Fruit fly (Drosophila melanogaster) whole organism, embryonic: ENCODE measurements around the gene CG31515.

Source experiments
- Atf6 ChIP-seq: fragments of 200-800 bp; sonication (Bioruptor generic); IDR thresholded peaks from 2 replicates; pipeline ENCODE4 v1.3.6; 2022; ENCODE audit warnings: missing biosample characterization, missing genetic modification characterization
- Bgb ChIP-seq: fragments of 200-800 bp; sonication (Bioruptor generic); IDR thresholded peaks from 2 replicates; pipeline ENCODE4 v1.3.6; 2022; ENCODE audit warnings: missing biosample characterization, missing genetic modification characterization; ENCODE audit not compliant: partially characterized antibody
- Blimp-1 ChIP-seq: fragments of 200-800 bp; sonication (Bioruptor generic); optimal IDR thresholded peaks from 3 replicates; lab custom pipeline; 2018; ENCODE audit warnings: missing biosample characterization, missing genetic modification characterization, mild to moderate bottlenecking, moderate library complexity, missing genetic modification reagents
- CG11504 ChIP-seq: fragments of 200-800 bp; sonication (Bioruptor generic); optimal IDR thresholded peaks from 3 replicates; lab custom pipeline; 2019; ENCODE audit warnings: missing biosample characterization, mild to moderate bottlenecking, missing genetic modification characterization, moderate library complexity
- CG11723 ChIP-seq: fragments of 200-800 bp; sonication (Bioruptor generic); optimal IDR thresholded peaks from 2 replicates; lab custom pipeline; 2017; ENCODE audit warnings: missing biosample characterization, mild to moderate bottlenecking, missing genetic modification characterization
- CG15514 ChIP-seq: fragments of 200-800 bp; sonication (Bioruptor generic); optimal IDR thresholded peaks from 3 replicates; lab custom pipeline; 2017; ENCODE audit warnings: missing biosample characterization, missing genetic modification characterization, mild to moderate bottlenecking, moderate library complexity, missing genetic modification reagents
- CG2199 ChIP-seq: fragments of 200-800 bp; sonication (Bioruptor generic); IDR thresholded peaks from 3 replicates; pipeline ENCODE4 v1.3.6; 2022; ENCODE audit warnings: missing biosample characterization, missing genetic modification characterization
- CG2712 ChIP-seq: fragments of 200-800 bp; optimal IDR thresholded peaks from 3 replicates; lab custom pipeline; 2019; ENCODE audit warnings: missing biosample characterization, mild to moderate bottlenecking, missing genetic modification characterization, moderate library complexity
- CG31388 ChIP-seq: fragments of 200-800 bp; sonication (Bioruptor generic); optimal IDR thresholded peaks from 2 replicates; lab custom pipeline; 2016; ENCODE audit warnings: missing biosample characterization, missing genetic modification characterization
- CG3163 ChIP-seq: fragments of 200-800 bp; sonication (Bioruptor generic); optimal IDR thresholded peaks from 3 replicates; lab custom pipeline; 2016; ENCODE audit warnings: missing biosample characterization, missing genetic modification characterization
- CG3407 ChIP-seq: fragments of 200-800 bp; sonication (Bioruptor generic); optimal IDR thresholded peaks from 2 replicates; lab custom pipeline; 2018; ENCODE audit warnings: missing biosample characterization, mild to moderate bottlenecking, missing genetic modification characterization
- CG3726 ChIP-seq: fragments of 200-800 bp; sonication (Bioruptor generic); IDR thresholded peaks from 3 replicates; pipeline ENCODE4, ENCODE4 v1.3.6; 2022; ENCODE audit warnings: missing biosample characterization, missing genetic modification characterization
- CG3847 ChIP-seq: fragments of 200-800 bp; sonication (Bioruptor generic); IDR thresholded peaks from 2 replicates; pipeline ENCODE4 v1.3.6; 2022; ENCODE audit warnings: missing biosample characterization, missing genetic modification characterization
- CG43689 ChIP-seq: fragments of 200-800 bp; sonication (Bioruptor generic); IDR thresholded peaks from 2 replicates; pipeline ENCODE4 v1.3.6; 2022; ENCODE audit warnings: missing biosample characterization, missing genetic modification characterization
- CG6272 ChIP-seq: fragments of 200-800 bp; sonication (Bioruptor generic); IDR thresholded peaks from 2 replicates; pipeline ENCODE4 v1.3.6; 2022; ENCODE audit warnings: missing biosample characterization, missing genetic modification characterization
- CG6791 ChIP-seq: fragments of 200-800 bp; sonication (Bioruptor generic); IDR thresholded peaks from 3 replicates; pipeline ENCODE4 v1.3.6; 2022; ENCODE audit warnings: missing biosample characterization, missing genetic modification characterization; ENCODE audit not compliant: partially characterized antibody
- CG8388 ChIP-seq: fragments of 200-800 bp; sonication (Bioruptor generic); optimal IDR thresholded peaks from 2 replicates; lab custom pipeline; 2019; ENCODE audit warnings: missing biosample characterization, mild to moderate bottlenecking, missing genetic modification characterization, moderate library complexity
- CG8944 ChIP-seq: fragments of 200-800 bp; sonication (Bioruptor generic); optimal IDR thresholded peaks from 3 replicates; lab custom pipeline; 2016; ENCODE audit warnings: missing biosample characterization, missing genetic modification characterization
- CkIIα-i1 ChIP-seq: fragments of 200-800 bp; sonication (Bioruptor generic); IDR thresholded peaks from 2 replicates; pipeline ENCODE4 v1.3.6; 2022; ENCODE audit warnings: missing biosample characterization, missing genetic modification characterization
- Dll ChIP-seq: fragments of 200-800 bp; sonication (Bioruptor generic); IDR thresholded peaks from 4 replicates; pipeline ENCODE4 v1.3.6; 2022; ENCODE audit warnings: missing biosample characterization, missing genetic modification characterization; ENCODE audit not compliant: partially characterized antibody
- Drgx ChIP-seq: fragments of 200-800 bp; sonication (Bioruptor generic); IDR thresholded peaks from 2 replicates; pipeline ENCODE4 v1.3.6; 2022; ENCODE audit warnings: missing biosample characterization, missing genetic modification characterization
- Meics ChIP-seq: fragments of 200-800 bp; sonication (Bioruptor generic); optimal IDR thresholded peaks from 2 replicates; lab custom pipeline; 2017; ENCODE audit warnings: missing biosample characterization, mild to moderate bottlenecking, missing genetic modification characterization
- Oaz ChIP-seq: fragments of 200-800 bp; sonication (Bioruptor generic); IDR thresholded peaks from 2 replicates; pipeline ENCODE4 v1.3.6; 2022; ENCODE audit warnings: missing biosample characterization, missing genetic modification characterization
- Sox102F ChIP-seq: fragments of 200-800 bp; sonication (Bioruptor generic); optimal IDR thresholded peaks from 2 replicates; lab custom pipeline; 2018; ENCODE audit warnings: missing biosample characterization, mild to moderate bottlenecking, missing genetic modification characterization, moderate library complexity
- Stat92E ChIP-seq, 3 experiments: fragments of >200 bp in 2 of 3; fragments of 200-800 bp in 1 of 3; sonication (Bioruptor generic) in 1 of 3; optimal IDR thresholded peaks; 2 replicates each; lab custom pipeline; 2017 to 2019; ENCODE audit warnings: missing biosample characterization in 3 of 3, missing genetic modification characterization in 3 of 3, mild to moderate bottlenecking in 1 of 3, moderate library complexity in 1 of 3
- Trl ChIP-seq, 3 experiments: fragments of >200 bp in 2 of 3; fragments of 200-800 bp in 1 of 3; sonication (Bioruptor generic) in 1 of 3; optimal IDR thresholded peaks; 2 replicates in 1 of 3; 3 replicates in 2 of 3; lab custom pipeline; 2016 to 2017; ENCODE audit warnings: missing biosample characterization in 1 of 3, missing genetic modification characterization in 1 of 3
- aop ChIP-seq: fragments of 200-800 bp; sonication (Bioruptor generic); IDR thresholded peaks from 2 replicates; pipeline ENCODE4 v1.3.6; 2022; ENCODE audit warnings: missing biosample characterization, missing genetic modification characterization
- ash1 ChIP-seq: fragments of 200-800 bp; sonication (Bioruptor generic); optimal IDR thresholded peaks from 2 replicates; lab custom pipeline; 2018; ENCODE audit warnings: missing biosample characterization, mild to moderate bottlenecking, missing genetic modification characterization
- bowl ChIP-seq: fragments of 200-800 bp; sonication (Bioruptor generic); IDR thresholded peaks from 2 replicates; pipeline ENCODE4 v1.3.6; 2022; ENCODE audit warnings: missing biosample characterization, missing genetic modification characterization
- bsh ChIP-seq, 2 experiments: fragments of 200-800 bp; sonication (Bioruptor generic); optimal IDR thresholded peaks; 2 replicates each; lab custom pipeline; 2017 to 2018; ENCODE audit warnings: mild to moderate bottlenecking in 2 of 2, missing biosample characterization in 2 of 2, missing genetic modification characterization in 2 of 2, moderate library complexity in 1 of 2
- cato ChIP-seq: fragments of 200-800 bp; sonication (Bioruptor generic); optimal IDR thresholded peaks from 2 replicates; lab custom pipeline; 2016; ENCODE audit warnings: missing biosample characterization, missing genetic modification characterization, borderline replicate concordance
- chif ChIP-seq, 2 experiments: fragments of 200-800 bp; sonication (Bioruptor generic); optimal IDR thresholded peaks; 3 replicates each; lab custom pipeline; 2016; ENCODE audit warnings: missing biosample characterization in 2 of 2, missing genetic modification characterization in 2 of 2
- chinmo ChIP-seq: fragments of 200-800 bp; sonication (Bioruptor generic); IDR thresholded peaks from 4 replicates; pipeline ENCODE4 v1.3.6; 2022; ENCODE audit warnings: missing biosample characterization, missing genetic modification characterization; ENCODE audit not compliant: partially characterized antibody
- chn ChIP-seq: fragments of 200-800 bp; sonication (Bioruptor generic); optimal IDR thresholded peaks from 2 replicates; lab custom pipeline; 2016; ENCODE audit warnings: missing biosample characterization, missing genetic modification characterization
- ewg ChIP-seq: fragments of 200-800 bp; sonication (Bioruptor generic); optimal IDR thresholded peaks from 3 replicates; lab custom pipeline; 2017; ENCODE audit warnings: mild to moderate bottlenecking, missing biosample characterization, missing genetic modification reagents, missing genetic modification characterization
- gcm ChIP-seq: fragments of 200-800 bp; sonication (Bioruptor generic); optimal IDR thresholded peaks from 2 replicates; lab custom pipeline; 2019; ENCODE audit warnings: missing biosample characterization, mild to moderate bottlenecking, missing genetic modification characterization, moderate library complexity
- gsb ChIP-seq: fragments of 200-800 bp; sonication (Bioruptor generic); IDR thresholded peaks from 2 replicates; pipeline ENCODE4 v1.3.6; 2022; ENCODE audit warnings: missing biosample characterization, missing genetic modification characterization
- gt ChIP-seq: fragments of 200-800 bp; sonication (Bioruptor generic); IDR thresholded peaks from 2 replicates; pipeline ENCODE4 v1.3.6; 2022; ENCODE audit warnings: missing biosample characterization, missing genetic modification characterization
- kah ChIP-seq: fragments of 200-800 bp; sonication (Bioruptor generic); optimal IDR thresholded peaks from 2 replicates; lab custom pipeline; 2018; ENCODE audit warnings: missing biosample characterization, mild to moderate bottlenecking, missing genetic modification characterization
- klu ChIP-seq: fragments of 200-800 bp; sonication (Bioruptor generic); IDR thresholded peaks from 2 replicates; pipeline ENCODE4 v1.3.6; 2022; ENCODE audit warnings: missing biosample characterization, missing genetic modification characterization
- knrl ChIP-seq: fragments of 200-800 bp; sonication (Bioruptor generic); IDR thresholded peaks from 3 replicates; pipeline ENCODE4 v1.3.6; 2022; ENCODE audit warnings: missing biosample characterization, missing genetic modification characterization; ENCODE audit not compliant: partially characterized antibody
- lmd ChIP-seq: fragments of 200-800 bp; sonication (Bioruptor generic); IDR thresholded peaks from 2 replicates; pipeline ENCODE4 v1.3.6; 2022; ENCODE audit warnings: missing biosample characterization, missing genetic modification characterization
- nau ChIP-seq: fragments of 200-800 bp; sonication (Bioruptor generic); optimal IDR thresholded peaks from 3 replicates; lab custom pipeline; 2017; ENCODE audit warnings: missing biosample characterization, mild to moderate bottlenecking, missing genetic modification characterization, missing genetic modification reagents
- row ChIP-seq: fragments of 200-800 bp; sonication (Bioruptor generic); IDR thresholded peaks from 3 replicates; pipeline ENCODE4 v1.3.6; 2022; ENCODE audit warnings: missing biosample characterization, missing genetic modification characterization
- seq ChIP-seq: fragments of 200-800 bp; sonication (Bioruptor generic); IDR thresholded peaks from 2 replicates; pipeline ENCODE4 v1.3.6; 2022; ENCODE audit warnings: missing biosample characterization, missing genetic modification characterization
- sisA ChIP-seq: fragments of 200-800 bp; sonication (Bioruptor generic); IDR thresholded peaks from 2 replicates; pipeline ENCODE4 v1.3.6; 2022; ENCODE audit warnings: missing biosample characterization, missing genetic modification characterization
- slbo ChIP-seq: fragments of 200-800 bp; sonication (Bioruptor generic); IDR thresholded peaks from 2 replicates; pipeline ENCODE4 v1.3.6; 2022; ENCODE audit warnings: missing biosample characterization, missing genetic modification characterization

The CG31515 gene

dm6 chr3R:23384591-23385260 lies 4.0 kb downstream of the CG31515 start, which contains the start of gene CG4393 (continued):
- TF ChIP-seq Bgb (GFP tag; lab: Robert Waterston, UW) = 0 out of 2 replicates have a peak, but pooled peaks have one; percentile 16
- no peak for TF ChIP-seq sisA (GFP tag; lab: Robert Waterston, UW)
- no peak for TF ChIP-seq Atf6 (GFP tag; lab: Robert Waterston, UW)
- no peak for TF ChIP-seq CG8944 (GFP tag; lab: Kevin White, UChicago)
- peak in 1 of 2 experiments; percentile 44 for TF ChIP-seq bsh (GFP tag; optimal IDR thresholded peaks at IDR 0.05; lab: Kevin White, UChicago)
- TF ChIP-seq chinmo = 0 out of 4 replicates have a peak, but pooled peaks have one; percentile 44
- no peak for TF ChIP-seq CG6272 (GFP tag; lab: Robert Waterston, UW)
- TF ChIP-seq aop (GFP tag; lab: Robert Waterston, UW) = peak; percentile 2; the same call in 1 of the 2 replicates
- TF ChIP-seq Meics (GFP tag; lab: Kevin White, UChicago) = no peak
- TF ChIP-seq Sox102F (GFP tag; lab: Kevin White, UChicago) = no peak
- no peak for TF ChIP-seq gt (GFP tag; lab: Robert Waterston, UW)
- TF ChIP-seq Stat92E (GFP tag; optimal IDR thresholded peaks at IDR 0.05; lab: Kevin White, UChicago) = no peak
- TF ChIP-seq CG11504 (tag; lab: Kevin White, UChicago) = no peak
- peak; percentile 61 for TF ChIP-seq Blimp-1 (GFP tag; lab: Kevin White, UChicago)
- TF ChIP-seq CG8388 (GFP tag; lab: Kevin White, UChicago) = peak; percentile 94
- TF ChIP-seq gsb (GFP tag; lab: Robert Waterston, UW) = no peak
- TF ChIP-seq Drgx (GFP tag; lab: Robert Waterston, UW) = peak; percentile 59
- peak; percentile 89 for TF ChIP-seq CG15514 (GFP tag; lab: Kevin White, UChicago)
- peak; percentile 86; the same call in 1 of the 3 replicates for TF ChIP-seq CG2199 (GFP tag; lab: Robert Waterston, UW)
- TF ChIP-seq CkIIα-i1 (GFP tag; lab: Robert Waterston, UW) = no peak
- TF ChIP-seq lmd (GFP tag; lab: Robert Waterston, UW) = no peak
- peak; percentile 25 for TF ChIP-seq ewg
- TF ChIP-seq Dll (GFP tag; lab: Robert Waterston, UW) = peak; percentile 36; the same call in 2 of the 4 replicates
- TF ChIP-seq row (GFP tag; lab: Robert Waterston, UW) = peak; percentile 51
- no peak for TF ChIP-seq CG3726 (GFP tag; lab: Robert Waterston, UW)
- peak; percentile 94 for TF ChIP-seq gcm
- TF ChIP-seq CG31388 (GFP tag; lab: Kevin White, UChicago) = no peak
- no peak for TF ChIP-seq chn (GFP tag; lab: Kevin White, UChicago)
- TF ChIP-seq klu = no peak

- TF ChIP-seq nau (GFP tag; lab: Kevin White, UChicago) = no peak
- TF ChIP-seq ash1 (GFP tag; lab: Kevin White, UChicago) = no peak
- TF ChIP-seq Trl (optimal IDR thresholded peaks at IDR 0.05; lab: Kevin White, UChicago) = peak; percentile 45 to 64
- no peak for TF ChIP-seq Trl (GFP tag; optimal IDR thresholded peaks at IDR 0.05; lab: Kevin White, UChicago)
- no peak for TF ChIP-seq Meics (GFP tag; lab: Kevin White, UChicago)
- no peak for TF ChIP-seq cato (GFP tag; lab: Kevin White, UChicago)
- TF ChIP-seq seq = peak; percentile 49; the same call in 1 of the 2 replicates
- TF ChIP-seq kah (GFP tag; lab: Kevin White, UChicago) = no peak
- TF ChIP-seq CG2712 (tag; lab: Kevin White, UChicago) = no peak
- TF ChIP-seq chif (GFP tag; optimal IDR thresholded peaks at IDR 0.05; lab: Kevin White, UChicago) = no peak
- 0 out of 4 replicates have a peak, but pooled peaks have one; percentile 8 for TF ChIP-seq chinmo
- peak; percentile 88 for TF ChIP-seq ewg
- TF ChIP-seq CG6791 (GFP tag; lab: Robert Waterston, UW) = no peak
- no peak for TF ChIP-seq knrl
- 0 out of 2 replicates have a peak, but pooled peaks have one; percentile 24 for TF ChIP-seq slbo (GFP tag; lab: Robert Waterston, UW)
- TF ChIP-seq CG3407 (GFP tag; lab: Kevin White, UChicago) = no peak
- 0 out of 2 replicates have a peak, but pooled peaks have one; percentile 11 for TF ChIP-seq Oaz (GFP tag; lab: Robert Waterston, UW)
- no peak for TF ChIP-seq CG3163
- no peak for TF ChIP-seq CG11723
- TF ChIP-seq CG43689 (GFP tag; lab: Robert Waterston, UW) = no peak
- no peak for TF ChIP-seq bowl (GFP tag; lab: Robert Waterston, UW)
- no peak for TF ChIP-seq CG3847 (GFP tag; lab: Robert Waterston, UW)
Measured at dm6 chr3R:23383723-23384122, 5.0 kb downstream of the CG31515 start.
